ENCODE assay signal across 5 worm cellular contexts in genomic region chrII:4277639-4278038, ce11.
TF ChIP-seq lines count a peak whose summit lies in the region.

No protein-coding gene starts in this region.

TF ChIP-seq in whole organism, L4 larva, 104 proteins besides CTCF, POLR2A, EP300 and RAD21:
- TF ChIP-seq ceh-20 (GFP tag; IDR thresholded peaks at IDR 0.05; lab: Robert Waterston, UW) (no peak), lim-7 (GFP tag; IDR thresholded peaks at IDR 0.05; lab: Robert Waterston, UW) (0 out of 2 replicates have a peak, but pooled peaks have one; percentile 29), D1046.2 (GFP tag; IDR thresholded peaks at IDR 0.05; lab: Robert Waterston, UW) (0 out of 2 replicates have a peak, but pooled peaks have one; percentile 37)

TF ChIP-seq in whole organism, early embryonic, 17 proteins besides CTCF, POLR2A, EP300 and RAD21:
- no peak for TF ChIP-seq flt-1 (GFP tag; IDR thresholded peaks at IDR 0.05; lab: Robert Waterston, UW)
- TF ChIP-seq ama-1 (optimal IDR thresholded peaks at IDR 0.05; lab: Kevin White, UChicago), result no peak
- TF ChIP-seq aly-1 (tag; optimal IDR thresholded peaks at IDR 0.05; lab: Kevin White, UChicago), result no peak
- TF ChIP-seq F13C5.2 (tag; optimal IDR thresholded peaks at IDR 0.05; lab: Kevin White, UChicago), result no peak
- no peak for TF ChIP-seq hmg-4 (GFP tag; optimal IDR thresholded peaks at IDR 0.05; lab: Kevin White, UChicago)
- TF ChIP-seq ceh-36 (tag; optimal IDR thresholded peaks at IDR 0.05; lab: Kevin White, UChicago), result peak; percentile 93
- no peak for TF ChIP-seq sea-1 (GFP tag; conservative IDR thresholded peaks at IDR 0.05; lab: Robert Waterston, UW)

TF ChIP-seq in whole organism, late embryonic, 69 proteins besides CTCF, POLR2A, EP300 and RAD21:
- no peak for TF ChIP-seq hlh-30 (tag; optimal IDR thresholded peaks at IDR 0.05; lab: Kevin White, UChicago; ENCODE audit: insufficient read depth)
- peak; percentile 80 for TF ChIP-seq dve-1 (tag; optimal IDR thresholded peaks at IDR 0.05; lab: Kevin White, UChicago)
- no peak for TF ChIP-seq nfya-1 (tag; optimal IDR thresholded peaks at IDR 0.05; lab: Kevin White, UChicago)
- TF ChIP-seq pag-3 (tag; optimal IDR thresholded peaks at IDR 0.05; lab: Kevin White, UChicago; ENCODE audit: borderline replicate concordance), result no peak
- TF ChIP-seq K02D7.2 (tag; optimal IDR thresholded peaks at IDR 0.05; lab: Kevin White, UChicago), result no peak
- TF ChIP-seq elt-2 (tag; optimal IDR thresholded peaks at IDR 0.05; lab: Kevin White, UChicago), result no peak

TF ChIP-seq in whole organism, midembryonic, 9 proteins besides CTCF, POLR2A, EP300 and RAD21:
- TF ChIP-seq ztf-29 (GFP tag; IDR thresholded peaks at IDR 0.05; lab: Robert Waterston, UW), result 0 out of 2 replicates have a peak, but pooled peaks have one; percentile 32
- no peak for TF ChIP-seq tab-1 (GFP tag; IDR thresholded peaks at IDR 0.05; lab: Robert Waterston, UW)
TF ChIP-seq in whole organism, midembryonic: peak in this region for 1.

TF ChIP-seq in whole organism, mixed stage, embryonic, 35 proteins besides CTCF, POLR2A, EP300 and RAD21:
- TF ChIP-seq hlh-1 (tag; optimal IDR thresholded peaks at IDR 0.05; lab: Kevin White, UChicago) (no peak), lin-13 (tag; optimal IDR thresholded peaks at IDR 0.05; lab: Kevin White, UChicago) (no peak), unc-39 (tag; optimal IDR thresholded peaks at IDR 0.05; lab: Kevin White, UChicago) (no peak), nhr-2 (tag; optimal IDR thresholded peaks at IDR 0.05; lab: Kevin White, UChicago) (no peak), ceh-39 (tag; optimal IDR thresholded peaks at IDR 0.05; lab: Kevin White, UChicago) (no peak), unc-62 (GFP tag; optimal IDR thresholded peaks at IDR 0.05; lab: Kevin White, UChicago) (no peak), ces-1 (GFP tag; optimal IDR thresholded peaks at IDR 0.05; lab: Kevin White, UChicago) (no peak), ham-2 (GFP tag; optimal IDR thresholded peaks at IDR 0.05; lab: Kevin White, UChicago) (peak; percentile 52)

Comparison
In these comparisons a context has a peak if more than half of its experiments do, and no peak if none do; other contexts are left out.
1. Of the 7 proteins assayed by ChIP-seq in both whole organism, L4 larva and whole organism, late embryonic: peak only in whole organism, L4 larva: none; only in whole organism, late embryonic: dve-1; in both: none; in neither: 6.